Worm (Caenorhabditis elegans) whole organism, L1 larva: ENCODE results near the gene cest-30.

Experiments
- C16A3.4 ChIP-seq: fragments of 150-350 bp; optimal IDR thresholded peaks from 2 replicates; lab custom pipeline; 2014; ENCODE audit warnings: missing biosample characterization, missing genetic modification characterization
- aha-1 ChIP-seq: fragments of 150-350 bp; optimal IDR thresholded peaks from 2 replicates; lab custom pipeline; 2014; ENCODE audit warnings: missing biosample characterization, missing genetic modification characterization
- blmp-1 ChIP-seq: fragments of 150-350 bp; optimal IDR thresholded peaks from 2 replicates; lab custom pipeline; 2014; ENCODE audit warnings: missing biosample characterization, missing genetic modification characterization
- ceh-63 ChIP-seq: fragments of 200-800 bp; sonication (Bioruptor generic); optimal IDR thresholded peaks from 2 replicates; lab custom pipeline; 2018; ENCODE audit warnings: mild to moderate bottlenecking, missing genetic modification characterization, missing compliant biosample characterization
- ceh-88 ChIP-seq: fragments of 200-800 bp; sonication (Bioruptor generic); IDR thresholded peaks from 2 replicates; pipeline ENCODE4 v1.3.6; 2022; ENCODE audit warnings: missing genetic modification characterization, missing compliant biosample characterization
- efl-1 ChIP-seq, 4 experiments: fragments of 150-350 bp; optimal IDR thresholded peaks in 3 of 4; peaks in 1 of 4; 1 replicate in 1 of 4; 2 replicates in 3 of 4; lab custom pipeline; 2014; ENCODE audit warnings: missing biosample characterization in 2 of 4, missing genetic modification characterization in 2 of 4, missing genetic modification reagents in 2 of 4
- egl-13 ChIP-seq: sonication (generic microtip); optimal IDR thresholded peaks from 2 replicates; lab custom pipeline; 2016; ENCODE audit warnings: missing genotype, missing genetic modification reagents, missing genetic modification characterization, missing compliant biosample characterization
- elt-3 ChIP-seq, 6 experiments: fragments of 150-350 bp in 1 of 6; sonication (generic microtip); optimal IDR thresholded peaks; 2 replicates each; lab custom pipeline; 2017 to 2018; ENCODE audit warnings: missing biosample characterization in 6 of 6, missing genetic modification characterization in 6 of 6, inconsistent platforms in 1 of 6
- fkh-8 ChIP-seq: sonication (generic microtip); optimal IDR thresholded peaks from 2 replicates; lab custom pipeline; 2016; ENCODE audit warnings: mild to moderate bottlenecking, missing genetic modification characterization, missing compliant biosample characterization
- hlh-4 ChIP-seq: sonication (generic microtip); optimal IDR thresholded peaks from 2 replicates; lab custom pipeline; 2016; ENCODE audit warnings: mild to moderate bottlenecking, missing genetic modification characterization, missing compliant biosample characterization
- isw-1 ChIP-seq: fragments of 200-800 bp; sonication (Bioruptor generic); IDR thresholded peaks from 2 replicates; pipeline ENCODE4 v1.3.6; 2022; ENCODE audit warnings: missing genetic modification characterization, missing compliant biosample characterization
- jun-1 ChIP-seq: fragments of 150-350 bp; optimal IDR thresholded peaks from 2 replicates; lab custom pipeline; 2014; ENCODE audit warnings: missing biosample characterization, missing genetic modification reagents, missing genetic modification characterization
- lin-14 ChIP-seq: fragments of 200-800 bp; sonication (Bioruptor generic); optimal IDR thresholded peaks from 2 replicates; lab custom pipeline; 2018; ENCODE audit warnings: mild to moderate bottlenecking, missing genetic modification characterization, moderate library complexity, missing compliant biosample characterization
- lin-35 ChIP-seq, 2 experiments: fragments of 150-350 bp; optimal IDR thresholded peaks; 2 replicates each; lab custom pipeline; 2014; ENCODE audit warnings: missing biosample characterization in 2 of 2, missing genetic modification characterization in 2 of 2, missing genetic modification reagents in 2 of 2
- lin-39 ChIP-seq: fragments of 150-350 bp; optimal IDR thresholded peaks from 2 replicates; lab custom pipeline; 2014; ENCODE audit warnings: missing biosample characterization, missing genetic modification reagents, missing genetic modification characterization
- mab-9 ChIP-seq: fragments of 200-800 bp; sonication (Bioruptor generic); IDR thresholded peaks from 2 replicates; pipeline ENCODE4 v1.3.6; 2022; ENCODE audit warnings: missing genetic modification reagents, missing genetic modification characterization, missing compliant biosample characterization
- mdl-1 ChIP-seq, 2 experiments: fragments of 150-350 bp; optimal IDR thresholded peaks; 2 replicates each; lab custom pipeline; 2014 to 2017; ENCODE audit warnings: missing biosample characterization in 2 of 2, missing genetic modification characterization in 2 of 2, inconsistent platforms in 1 of 2
- nhr-20 ChIP-seq: sonication (generic microtip); optimal IDR thresholded peaks from 2 replicates; lab custom pipeline; 2016; ENCODE audit warnings: mild to moderate bottlenecking, missing genetic modification characterization, missing compliant biosample characterization
- nhr-28 ChIP-seq: fragments of 150-350 bp; optimal IDR thresholded peaks from 2 replicates; lab custom pipeline; 2014; ENCODE audit warnings: missing biosample characterization, missing genetic modification characterization
- nhr-71 ChIP-seq: sonication (generic microtip); optimal IDR thresholded peaks from 2 replicates; lab custom pipeline; 2016; ENCODE audit warnings: mild to moderate bottlenecking, missing genetic modification characterization, moderate library complexity, missing compliant biosample characterization
- nhr-76 ChIP-seq: sonication (generic microtip); optimal IDR thresholded peaks from 2 replicates; lab custom pipeline; 2017; ENCODE audit warnings: missing biosample characterization, missing genetic modification characterization
- nhr-77 ChIP-seq: fragments of 150-350 bp; optimal IDR thresholded peaks from 2 replicates; lab custom pipeline; 2014; ENCODE audit warnings: missing biosample characterization, missing genetic modification characterization
- nhr-85 ChIP-seq: sonication (generic microtip); peaks from one replicate; lab custom pipeline; 2016; ENCODE audit warnings: missing genetic modification characterization, inconsistent platforms, missing compliant biosample characterization
- pax-3 ChIP-seq: fragments of 200-800 bp; sonication (Bioruptor generic); optimal IDR thresholded peaks from 2 replicates; lab custom pipeline; 2018; ENCODE audit warnings: mild to moderate bottlenecking, missing genetic modification characterization, moderate library complexity, missing compliant biosample characterization
- pqm-1 ChIP-seq: sonication (generic microtip); optimal IDR thresholded peaks from 3 replicates; lab custom pipeline; 2017; ENCODE audit warnings: missing biosample characterization, missing genetic modification characterization
- snpc-4 ChIP-seq: fragments of 150-350 bp; optimal IDR thresholded peaks from 2 replicates; lab custom pipeline; 2014; ENCODE audit warnings: missing biosample characterization, missing genetic modification characterization
- sox-4 ChIP-seq: sonication (generic microtip); optimal IDR thresholded peaks from 2 replicates; lab custom pipeline; 2016; ENCODE audit warnings: missing genetic modification characterization, missing compliant biosample characterization
- sup-37 ChIP-seq: fragments of 200-800 bp; sonication (Bioruptor generic); optimal IDR thresholded peaks from 2 replicates; lab custom pipeline; 2018; ENCODE audit warnings: mild to moderate bottlenecking, missing genetic modification characterization, missing compliant biosample characterization
- tbx-2 ChIP-seq: sonication (generic microtip); optimal IDR thresholded peaks from 2 replicates; lab custom pipeline; 2016; ENCODE audit warnings: missing genetic modification characterization, missing compliant biosample characterization
- unc-98 ChIP-seq: fragments of 200-800 bp; sonication (Bioruptor generic); IDR thresholded peaks from 2 replicates; pipeline ENCODE4 v1.3.6; 2022; ENCODE audit warnings: missing genetic modification characterization, missing compliant biosample characterization
- xbp-1 ChIP-seq: sonication (generic microtip); optimal IDR thresholded peaks from 2 replicates; lab custom pipeline; 2016; ENCODE audit warnings: missing genetic modification characterization, missing compliant biosample characterization
- zag-1 ChIP-seq: fragments of 150-350 bp; optimal IDR thresholded peaks from 2 replicates; lab custom pipeline; 2014; ENCODE audit warnings: missing biosample characterization, missing genetic modification characterization
- zip-4 ChIP-seq: fragments of 200-800 bp; sonication (Bioruptor generic); optimal IDR thresholded peaks from 2 replicates; lab custom pipeline; 2018; ENCODE audit warnings: mild to moderate bottlenecking, missing genetic modification characterization, moderate library complexity, missing compliant biosample characterization
- ztf-11 ChIP-seq, 2 experiments: sonication (generic microtip); optimal IDR thresholded peaks; 2 replicates each; lab custom pipeline; 2016 to 2017; ENCODE audit warnings: missing genetic modification characterization in 2 of 2, missing biosample characterization in 1 of 2, missing compliant biosample characterization in 1 of 2

The cest-30 gene

ce11 chrV:5239903-5240302, 23.0 kb downstream of the cest-30 start, which contains the start of gene B0238.15:
Gene B0238.15, plus strand, starts transcription at chrV:5240203.
- no peak for TF ChIP-seq nhr-76 (tag; lab: Kevin White, UChicago)
- no peak for TF ChIP-seq efl-1 (optimal IDR thresholded peaks at IDR 0.05; lab: Kevin White, UChicago)
- peak in 1 of 2 experiments; percentile 48 for TF ChIP-seq efl-1 (GFP tag; optimal IDR thresholded peaks at IDR 0.05 in 1 of 2; lab: Kevin White, UChicago)

ce11 chrV:5239404-5239803, 23.5 kb downstream of the cest-30 start, which contains the start of gene C52A10.3:
Gene C52A10.3, minus strand, starts transcription at chrV:5239504.
- no peak for TF ChIP-seq lin-14
- no peak for TF ChIP-seq efl-1 (optimal IDR thresholded peaks at IDR 0.05; lab: Kevin White, UChicago)
- peak in 1 of 2 experiments; percentile 32 for TF ChIP-seq efl-1 (GFP tag; optimal IDR thresholded peaks at IDR 0.05 in 1 of 2; lab: Kevin White, UChicago)
- TF ChIP-seq sup-37 (GFP tag; lab: Kevin White, UChicago), result no peak
- TF ChIP-seq hlh-4 (tag; lab: Kevin White, UChicago), result no peak

- TF ChIP-seq C16A3.4 (tag; lab: Kevin White, UChicago) (no peak), aha-1 (tag; lab: Kevin White, UChicago) (no peak)
Measured at ce11 chrV:5237116-5237515, 25.8 kb downstream of the cest-30 start, which contains the start of gene cest-35.2. Gene cest-35.2, minus strand, starts transcription at chrV:5237216.

- peak; percentile 46 for TF ChIP-seq zip-4 (GFP tag; lab: Kevin White, UChicago)
- TF ChIP-seq xbp-1 (tag; lab: Kevin White, UChicago), result no peak
- peak; percentile 25 for TF ChIP-seq nhr-71 (tag; lab: Kevin White, UChicago)
- TF ChIP-seq egl-13 (tag; lab: Kevin White, UChicago), result no peak
- TF ChIP-seq unc-98 (GFP tag; lab: Robert Waterston, UW), result no peak
- peak in 1 of 2 experiments; percentile 7 for TF ChIP-seq lin-35 (GFP tag; optimal IDR thresholded peaks at IDR 0.05; lab: Kevin White, UChicago)
Measured at ce11 chrV:5233777-5234176, 29.1 kb downstream of the cest-30 start, which contains the start of gene cest-32. Gene cest-32, minus strand, starts transcription at chrV:5233891.

- TF ChIP-seq nhr-77 (tag; lab: Kevin White, UChicago), result peak; percentile 72
- TF ChIP-seq nhr-71 (tag; lab: Kevin White, UChicago), result peak; percentile 10
- TF ChIP-seq tbx-2 (tag; lab: Kevin White, UChicago), result peak; percentile 44
- peak; percentile 17 for TF ChIP-seq lin-14
- TF ChIP-seq isw-1 (GFP tag; lab: Robert Waterston, UW), result no peak
- no peak for TF ChIP-seq fkh-8 (tag; lab: Kevin White, UChicago)
- no peak for TF ChIP-seq ceh-88 (GFP tag; lab: Robert Waterston, UW)
- TF ChIP-seq sox-4 (tag; lab: Kevin White, UChicago), result no peak
Measured at ce11 chrV:5228513-5228912, 34.4 kb downstream of the cest-30 start.

- TF ChIP-seq ztf-11 (tag; optimal IDR thresholded peaks at IDR 0.05; lab: Kevin White, UChicago), result no peak
- TF ChIP-seq nhr-85 (tag; lab: Kevin White, UChicago), result peak; percentile 64
- TF ChIP-seq mdl-1 (tag; optimal IDR thresholded peaks at IDR 0.05; lab: Kevin White, UChicago), result no peak
- TF ChIP-seq efl-1 (optimal IDR thresholded peaks at IDR 0.05; lab: Kevin White, UChicago), result no peak
- peak in 1 of 2 experiments; percentile 90 for TF ChIP-seq efl-1 (GFP tag; optimal IDR thresholded peaks at IDR 0.05 in 1 of 2; lab: Kevin White, UChicago)
- TF ChIP-seq blmp-1 (tag; lab: Kevin White, UChicago), result peak; percentile 36
- peak; percentile 41 for TF ChIP-seq lin-14
Measured at ce11 chrV:5225660-5226059, 37.2 kb downstream of the cest-30 start.

- TF ChIP-seq nhr-20 (tag; lab: Kevin White, UChicago) (no peak), lin-39 (no peak), jun-1 (tag; lab: Kevin White, UChicago) (no peak), zag-1 (tag; lab: Kevin White, UChicago) (no peak), pqm-1 (tag; lab: Kevin White, UChicago) (no peak), elt-3 (tag; optimal IDR thresholded peaks at IDR 0.05; lab: Kevin White, UChicago) (no peak), ceh-63 (GFP tag; lab: Kevin White, UChicago) (no peak), pax-3 (tag; lab: Kevin White, UChicago) (no peak), nhr-28 (tag; lab: Kevin White, UChicago) (no peak), mab-9 (GFP tag; lab: Robert Waterston, UW) (no peak), snpc-4 (tag; lab: Kevin White, UChicago) (no peak)
Measured at ce11 chrV:5223044-5223443, 39.9 kb downstream of the cest-30 start, which contains the start of gene Y49G5B.1. Gene Y49G5B.1, plus strand, starts transcription at chrV:5223367.
